Worm (Caenorhabditis elegans): Measurements from ENCODE around the gene pals-24.

Gene pals-24

DNA sequence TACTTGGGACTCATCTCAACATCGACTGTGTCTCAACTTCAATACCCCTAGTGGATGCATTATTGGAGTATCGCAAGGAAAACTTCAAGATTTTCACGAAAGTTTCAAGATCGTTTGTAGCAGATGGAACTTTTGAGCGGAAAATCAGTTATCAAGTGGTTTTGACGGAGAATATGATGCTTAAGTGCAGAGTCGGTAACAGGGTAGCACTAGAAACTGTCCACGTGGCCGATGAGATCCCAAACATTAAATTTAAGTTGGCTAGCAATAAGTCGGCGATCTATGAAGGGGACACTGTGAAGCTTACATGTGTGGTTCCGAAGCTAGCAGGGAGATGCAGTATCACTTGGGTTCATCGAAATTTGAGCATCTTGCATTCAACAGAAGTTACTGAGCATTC lies 38.9 kb downstream of the pals-24 start:
- TF ChIP-seq sma-3 (GFP tag; optimal IDR thresholded peaks at IDR 0.05) (no peak), mab-5 (tag; optimal IDR thresholded peaks at IDR 0.05) (no peak), ztf-11 (tag; optimal IDR thresholded peaks at IDR 0.05) (no peak), alr-1 (tag; optimal IDR thresholded peaks at IDR 0.05) (no peak), ceh-16 (tag; optimal IDR thresholded peaks at IDR 0.05) (no peak), peb-1 (tag; optimal IDR thresholded peaks at IDR 0.05) (no peak), nhr-12 (tag; optimal IDR thresholded peaks at IDR 0.05) (no peak), C34F6.9 (tag; optimal IDR thresholded peaks at IDR 0.05) (no peak), R02D3.7 (tag; optimal IDR thresholded peaks at IDR 0.05) (no peak)

DNA sequence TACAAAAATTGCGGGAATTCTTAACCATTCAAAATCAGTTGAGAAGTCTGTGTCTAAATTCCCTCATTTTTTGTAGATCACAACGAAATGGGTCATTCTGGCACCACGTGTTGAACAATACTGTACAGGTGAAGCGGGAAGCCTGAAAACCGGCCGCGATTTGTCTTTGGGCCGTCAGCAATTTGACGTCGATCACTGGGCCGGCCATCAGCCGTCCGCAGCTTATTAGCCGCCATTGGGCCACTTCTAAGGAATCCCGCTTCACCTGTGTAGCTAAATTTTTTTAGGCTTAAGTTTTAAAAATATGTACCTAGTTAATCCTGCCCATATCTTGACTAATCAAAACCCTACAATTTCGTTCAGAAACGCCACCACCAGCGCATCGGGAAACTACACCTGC lies 39.4 kb downstream of the pals-24 start:
- TF ChIP-seq sem-4 (tag; optimal IDR thresholded peaks at IDR 0.05) (no peak), egl-27 (tag; optimal IDR thresholded peaks at IDR 0.05) (no peak), crh-2 (tag; optimal IDR thresholded peaks at IDR 0.05) (no peak), nhr-11 (tag; optimal IDR thresholded peaks at IDR 0.05) (no peak), mbf-1 (tag; optimal IDR thresholded peaks at IDR 0.05) (no peak), unc-62 (GFP tag; optimal IDR thresholded peaks at IDR 0.05) (no peak), elt-3 (tag; optimal IDR thresholded peaks at IDR 0.05) (no peak), lsy-2 (tag; optimal IDR thresholded peaks at IDR 0.05) (no peak)

DNA sequence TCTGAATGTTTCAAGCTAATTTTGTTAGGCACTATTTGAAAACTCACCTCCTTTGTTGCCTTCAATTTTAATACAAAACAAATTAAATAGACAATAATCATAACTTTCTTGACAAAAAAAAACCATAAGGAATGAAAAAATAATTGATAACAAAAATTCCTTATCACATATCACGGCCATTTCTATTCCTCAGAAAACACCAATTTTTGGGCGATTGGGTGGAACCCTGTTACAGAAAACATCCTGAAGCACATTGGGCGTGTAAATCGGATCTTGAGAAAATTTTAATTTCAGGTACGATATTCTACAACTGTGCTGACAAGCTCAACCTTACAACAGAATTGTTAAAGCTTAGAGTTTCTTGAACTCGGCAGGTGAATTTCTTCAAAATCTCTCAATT lies 44.5 kb downstream of the pals-24 start, which contains the start of gene F40G9.8:
TSS of gene F40G9.8 (minus strand) at position 101 of the 400 bp plus-strand sequence.
- TF ChIP-seq sma-3 (GFP tag; optimal IDR thresholded peaks at IDR 0.05), result no peak
- TF ChIP-seq nhr-237 (tag; optimal IDR thresholded peaks at IDR 0.05), result no peak
- no peak for TF ChIP-seq nhr-25 (tag; optimal IDR thresholded peaks at IDR 0.05)
- TF ChIP-seq aly-2 (tag; optimal IDR thresholded peaks at IDR 0.05), result no peak
- no peak for TF ChIP-seq snpc-4 (tag; optimal IDR thresholded peaks at IDR 0.05)
- TF ChIP-seq mab-5 (tag; optimal IDR thresholded peaks at IDR 0.05), result no peak
- no peak for TF ChIP-seq egl-27 (tag; optimal IDR thresholded peaks at IDR 0.05)
- no peak for TF ChIP-seq elt-1 (tag; optimal IDR thresholded peaks at IDR 0.05)

DNA sequence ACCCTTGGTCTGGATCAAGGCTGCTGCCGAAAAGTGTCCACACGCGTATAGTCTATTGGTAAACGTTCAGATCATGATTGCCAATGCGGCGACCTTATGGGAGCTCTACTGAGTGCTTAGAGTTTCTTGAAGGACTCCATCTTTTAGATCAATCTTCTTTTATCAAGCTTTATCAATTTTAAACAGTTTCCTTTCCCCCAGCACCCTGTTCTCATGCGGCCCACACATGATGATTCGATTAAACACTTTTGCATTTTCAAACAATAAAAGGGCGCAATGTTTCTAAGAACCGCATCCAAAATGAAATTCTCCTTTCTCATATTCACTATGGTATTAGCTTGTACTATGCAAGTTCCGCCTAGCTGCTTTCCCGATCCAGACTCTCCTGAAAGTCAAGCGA lies 45.2 kb downstream of the pals-24 start, which contains the start of gene F40G9.7:
TSS of gene F40G9.7 (plus strand) at position 301 of the 400 bp plus-strand sequence.
- TF ChIP-seq ceh-16 (tag; optimal IDR thresholded peaks at IDR 0.05) (no peak), nhr-12 (tag; optimal IDR thresholded peaks at IDR 0.05) (no peak), nhr-21 (tag; optimal IDR thresholded peaks at IDR 0.05) (no peak), ZK546.5 (tag; optimal IDR thresholded peaks at IDR 0.05) (no peak), gmeb-1 (tag; optimal IDR thresholded peaks at IDR 0.05) (no peak), nhr-25 (tag; optimal IDR thresholded peaks at IDR 0.05) (no peak), mab-5 (tag; optimal IDR thresholded peaks at IDR 0.05) (no peak), sma-9 (GFP tag; optimal IDR thresholded peaks at IDR 0.05) (no peak), sma-9 (tag; optimal IDR thresholded peaks at IDR 0.05) (no peak)

DNA sequence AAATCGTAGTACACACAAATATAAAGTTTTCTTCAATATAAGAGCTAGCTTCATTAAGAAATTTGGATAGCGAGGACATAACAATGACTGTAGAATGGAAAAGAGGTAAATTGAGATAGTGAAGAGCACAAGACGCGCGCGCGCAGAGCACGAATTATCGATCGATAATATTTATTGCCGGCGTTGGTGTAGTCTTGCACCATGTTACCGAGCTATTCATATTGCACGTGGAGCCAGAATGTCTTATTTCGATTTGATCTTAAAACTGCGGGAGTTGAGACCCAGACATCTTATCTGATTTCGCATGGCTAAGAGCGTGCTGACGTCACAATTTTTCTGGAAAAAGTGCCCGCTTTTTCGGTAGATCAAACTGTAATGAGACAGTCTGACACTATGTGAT lies 49.2 kb downstream of the pals-24 start, which contains the start of gene F40G9.18:
TSS of gene F40G9.18 (minus strand) at position 101 of the 400 bp plus-strand sequence.
- TF ChIP-seq snpc-4 (tag; optimal IDR thresholded peaks at IDR 0.05), result no peak

DNA sequence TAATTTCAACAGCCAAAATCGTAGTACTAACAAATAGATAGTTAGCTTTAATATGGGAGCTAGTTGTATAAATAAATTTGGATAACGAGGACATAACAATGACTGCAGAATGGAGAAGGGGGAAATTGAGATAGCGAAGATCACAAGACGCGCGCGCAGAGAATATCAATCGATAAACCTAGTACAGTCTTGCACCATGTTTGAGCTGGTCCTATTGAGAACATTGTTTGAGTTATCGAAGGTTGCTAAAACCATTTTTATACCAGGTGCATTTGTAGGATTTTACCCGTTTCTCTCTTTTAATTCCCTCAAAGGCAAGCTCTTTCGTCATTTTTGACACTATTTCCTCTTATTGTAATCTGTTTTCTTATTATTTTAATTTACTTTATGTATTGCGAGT lies 51.4 kb downstream of the pals-24 start, which contains the start of the genes F40G9.9 and F40G9.12:
TSS of gene F40G9.9 (minus strand) at position 101 of the 400 bp plus-strand sequence.
TSS of gene F40G9.12 (plus strand) at position 231 of the 400 bp plus-strand sequence.
- TF ChIP-seq nhr-25 (tag; optimal IDR thresholded peaks at IDR 0.05), result no peak
- TF ChIP-seq R02D3.7 (tag; optimal IDR thresholded peaks at IDR 0.05), result no peak
- TF ChIP-seq ztf-1 (GFP tag; conservative IDR thresholded peaks at IDR 0.05), result no peak
- TF ChIP-seq lin-13 (GFP tag; optimal IDR thresholded peaks at IDR 0.05), result no peak
- no peak for TF ChIP-seq nhr-10 (tag; optimal IDR thresholded peaks at IDR 0.05)
- TF ChIP-seq nhr-12 (tag; optimal IDR thresholded peaks at IDR 0.05), result no peak
- no peak for TF ChIP-seq sma-9 (GFP tag; optimal IDR thresholded peaks at IDR 0.05)
- TF ChIP-seq sma-9 (tag; optimal IDR thresholded peaks at IDR 0.05), result no peak
- no peak for TF ChIP-seq C34F6.9 (tag; optimal IDR thresholded peaks at IDR 0.05)
- no peak for TF ChIP-seq mdl-1 (tag; optimal IDR thresholded peaks at IDR 0.05)
- no peak for TF ChIP-seq sma-3 (GFP tag; optimal IDR thresholded peaks at IDR 0.05)
- no peak for TF ChIP-seq fos-1 (tag; optimal IDR thresholded peaks at IDR 0.05)
- TF ChIP-seq ztf-11 (tag; optimal IDR thresholded peaks at IDR 0.05), result no peak
- no peak for TF ChIP-seq nhr-23 (tag; optimal IDR thresholded peaks at IDR 0.05)
- no peak for TF ChIP-seq nhr-129 (tag; optimal IDR thresholded peaks at IDR 0.05)
- no peak for TF ChIP-seq unc-39 (tag; optimal IDR thresholded peaks at IDR 0.05)
- no peak for TF ChIP-seq skn-1 (tag; optimal IDR thresholded peaks at IDR 0.05)
- no peak for TF ChIP-seq ceh-16 (tag; optimal IDR thresholded peaks at IDR 0.05)
- no peak for TF ChIP-seq ama-1 (optimal IDR thresholded peaks at IDR 0.05)

Measured in whole organism, L2 larva.